Worm (Caenorhabditis elegans) whole organism, mixed stage, embryonic: ENCODE results near the gene utp-20.

Source experiments
- ceh-39 ChIP-seq: fragments of 150-350 bp; optimal IDR thresholded peaks from 2 replicates; lab custom pipeline; 2014; ENCODE audit warnings: missing biosample characterization, missing genetic modification characterization
- nhr-28 ChIP-seq: fragments of 150-350 bp; optimal IDR thresholded peaks from 2 replicates; lab custom pipeline; 2014; ENCODE audit warnings: missing biosample characterization, missing genetic modification characterization
- snpc-4 ChIP-seq: fragments of 150-350 bp; optimal IDR thresholded peaks from 2 replicates; lab custom pipeline; 2014; ENCODE audit warnings: missing biosample characterization, missing genetic modification characterization

ce11 chrII:6499067-6499466 is 37.1 kb upstream of the utp-20 start, which contains the start of gene twk-49:
- TF ChIP-seq ceh-39 (tag; lab: Kevin White, UChicago) (no peak), snpc-4 (tag; lab: Kevin White, UChicago) (no peak), nhr-28 (tag; lab: Kevin White, UChicago) (no peak)
